Fruit fly (Drosophila melanogaster) whole organism, embryonic: Measurements from ENCODE around the gene CG2854.
A peak's percentile ranks its signal among the peaks of the same experiment; 100 is the strongest.

Experiments used
- Aef1 ChIP-seq: fragments of 200-800 bp; sonication (Bioruptor generic); IDR thresholded peaks from 3 replicates; pipeline ENCODE4 v1.3.6; 2022; ENCODE audit warnings: missing biosample characterization, missing genetic modification characterization
- CG11085 ChIP-seq: fragments of 200-800 bp; sonication (Bioruptor generic); IDR thresholded peaks from 2 replicates; pipeline ENCODE4 v1.3.6; 2022; ENCODE audit warnings: missing biosample characterization, missing genetic modification characterization
- CG11560 ChIP-seq: fragments of 200-800 bp; sonication (Bioruptor generic); IDR thresholded peaks from 3 replicates; pipeline ENCODE4 v1.3.6; 2022; ENCODE audit warnings: missing biosample characterization, missing genetic modification characterization
- CG12071 ChIP-seq: fragments of 200-800 bp; sonication (Bioruptor generic); optimal IDR thresholded peaks from 3 replicates; lab custom pipeline; 2018; ENCODE audit warnings: missing biosample characterization, mild to moderate bottlenecking, missing genetic modification characterization
- CG14014 ChIP-seq: fragments of 200-800 bp; sonication (Bioruptor generic); IDR thresholded peaks from 2 replicates; pipeline ENCODE4 v1.3.6; 2022; ENCODE audit warnings: missing biosample characterization, missing genetic modification characterization
- CG17612 ChIP-seq: fragments of 200-800 bp; sonication (Bioruptor generic); IDR thresholded peaks from 2 replicates; pipeline ENCODE4 v1.3.6; 2022; ENCODE audit warnings: missing biosample characterization, missing genetic modification characterization
- CG30020 ChIP-seq: fragments of 200-800 bp; optimal IDR thresholded peaks from 2 replicates; lab custom pipeline; 2019; ENCODE audit warnings: missing biosample characterization, mild to moderate bottlenecking, missing genetic modification characterization, moderate library complexity
- CG30431 ChIP-seq: fragments of 200-800 bp; sonication (Bioruptor generic); optimal IDR thresholded peaks from 2 replicates; lab custom pipeline; 2017; ENCODE audit warnings: missing biosample characterization, missing genetic modification characterization
- CG31388 ChIP-seq: fragments of 200-800 bp; sonication (Bioruptor generic); optimal IDR thresholded peaks from 2 replicates; lab custom pipeline; 2016; ENCODE audit warnings: missing biosample characterization, missing genetic modification characterization
- CG4424 ChIP-seq: fragments of 200-800 bp; sonication (Bioruptor generic); optimal IDR thresholded peaks from 3 replicates; lab custom pipeline; 2016; ENCODE audit warnings: missing biosample characterization, missing genetic modification characterization
- CG4730 ChIP-seq: fragments of 200-800 bp; sonication (Bioruptor generic); IDR thresholded peaks from 2 replicates; pipeline ENCODE4 v1.3.6; 2022; ENCODE audit warnings: missing biosample characterization, missing genetic modification characterization
- CG6175 ChIP-seq: fragments of 200-800 bp; sonication (Bioruptor generic); IDR thresholded peaks from 3 replicates; pipeline ENCODE4 v1.3.6; 2022; ENCODE audit warnings: missing biosample characterization, missing genetic modification characterization
- CG6813 ChIP-seq: fragments of 200-800 bp; sonication (Bioruptor generic); optimal IDR thresholded peaks from 2 replicates; lab custom pipeline; 2017; ENCODE audit warnings: missing biosample characterization, missing genetic modification characterization, mild to moderate bottlenecking, moderate library complexity, missing genetic modification reagents
- CG7271 ChIP-seq: fragments of 200-800 bp; sonication (Bioruptor generic); optimal IDR thresholded peaks from 2 replicates; lab custom pipeline; 2018; ENCODE audit warnings: missing biosample characterization, mild to moderate bottlenecking, missing genetic modification characterization, moderate library complexity
- CG7357 ChIP-seq: fragments of 200-800 bp; sonication (Bioruptor generic); IDR thresholded peaks from 3 replicates; pipeline ENCODE4 v1.3.6; 2022; ENCODE audit warnings: missing biosample characterization, missing genetic modification characterization
- CG7963 ChIP-seq: fragments of 200-800 bp; sonication (Bioruptor generic); IDR thresholded peaks from 3 replicates; pipeline ENCODE4 v1.3.6; 2022; ENCODE audit warnings: missing biosample characterization, missing genetic modification characterization; ENCODE audit not compliant: partially characterized antibody
- CG8388 ChIP-seq: fragments of 200-800 bp; sonication (Bioruptor generic); optimal IDR thresholded peaks from 2 replicates; lab custom pipeline; 2019; ENCODE audit warnings: missing biosample characterization, mild to moderate bottlenecking, missing genetic modification characterization, moderate library complexity
- CG8478 ChIP-seq: fragments of >200 bp; optimal IDR thresholded peaks from 2 replicates; lab custom pipeline; 2018
- CG9876 ChIP-seq: fragments of 200-800 bp; sonication (Bioruptor generic); optimal IDR thresholded peaks from 2 replicates; lab custom pipeline; 2016; ENCODE audit warnings: missing biosample characterization, missing genetic modification characterization
- D ChIP-seq, 2 experiments: fragments of 200-800 bp in 1 of 2; fragments of >200 bp in 1 of 2; sonication (Bioruptor generic) in 1 of 2; optimal IDR thresholded peaks; 2 replicates in 1 of 2; 3 replicates in 1 of 2; lab custom pipeline; 2017; ENCODE audit warnings: mild to moderate bottlenecking in 1 of 2, missing biosample characterization in 1 of 2, missing genetic modification characterization in 1 of 2, missing genetic modification reagents in 1 of 2
- Dip2 ChIP-seq: fragments of 200-800 bp; sonication (Bioruptor generic); IDR thresholded peaks from 2 replicates; pipeline ENCODE4 v1.3.6; 2022; ENCODE audit warnings: missing biosample characterization, missing genetic modification characterization
- Dp ChIP-seq: fragments of 200-800 bp; sonication (Bioruptor generic); optimal IDR thresholded peaks from 2 replicates; lab custom pipeline; 2018; ENCODE audit warnings: missing biosample characterization, mild to moderate bottlenecking, missing genetic modification characterization, moderate library complexity
- Ets65A ChIP-seq: fragments of 200-800 bp; sonication (Bioruptor generic); peaks from one replicate; lab custom pipeline; 2016; ENCODE audit warnings: missing biosample characterization, missing genetic modification characterization
- H15 ChIP-seq: fragments of 200-800 bp; sonication (Bioruptor generic); IDR thresholded peaks from 3 replicates; pipeline ENCODE4 v1.3.6; 2022; ENCODE audit warnings: missing biosample characterization, missing genetic modification characterization
- Lhr ChIP-seq: fragments of 200-800 bp; sonication (Bioruptor generic); optimal IDR thresholded peaks from 3 replicates; lab custom pipeline; 2017; ENCODE audit warnings: mild to moderate bottlenecking, missing biosample characterization, missing genetic modification reagents, missing genetic modification characterization
- Lim3 ChIP-seq: fragments of 200-800 bp; sonication (Bioruptor generic); IDR thresholded peaks from 2 replicates; pipeline ENCODE4 v1.3.6; 2022; ENCODE audit warnings: missing biosample characterization, missing genetic modification characterization
- Trl ChIP-seq, 3 experiments: fragments of >200 bp in 2 of 3; fragments of 200-800 bp in 1 of 3; sonication (Bioruptor generic) in 1 of 3; optimal IDR thresholded peaks; 2 replicates in 1 of 3; 3 replicates in 2 of 3; lab custom pipeline; 2016 to 2017; ENCODE audit warnings: missing biosample characterization in 1 of 3, missing genetic modification characterization in 1 of 3
- Usf ChIP-seq: fragments of 200-800 bp; sonication (Bioruptor generic); optimal IDR thresholded peaks from 2 replicates; lab custom pipeline; 2017; ENCODE audit warnings: missing genotype, missing biosample characterization, missing genetic modification characterization
- Xbp1 ChIP-seq: fragments of 200-800 bp; sonication (Bioruptor generic); optimal IDR thresholded peaks from 3 replicates; lab custom pipeline; 2016; ENCODE audit warnings: missing biosample characterization, mild to moderate bottlenecking, missing genetic modification characterization
- Xrp1 ChIP-seq: fragments of 200-800 bp; sonication (Bioruptor generic); IDR thresholded peaks from 2 replicates; pipeline ENCODE4 v1.3.6; 2022; ENCODE audit warnings: missing biosample characterization, missing genetic modification characterization
- ash1 ChIP-seq: fragments of 200-800 bp; sonication (Bioruptor generic); optimal IDR thresholded peaks from 2 replicates; lab custom pipeline; 2018; ENCODE audit warnings: missing biosample characterization, mild to moderate bottlenecking, missing genetic modification characterization
- az2 ChIP-seq: fragments of 200-800 bp; sonication (Bioruptor generic); optimal IDR thresholded peaks from 3 replicates; lab custom pipeline; 2016; ENCODE audit warnings: missing biosample characterization, missing genetic modification characterization
- gsb-n ChIP-seq: fragments of 200-800 bp; sonication (Bioruptor generic); optimal IDR thresholded peaks from 3 replicates; lab custom pipeline; 2018; ENCODE audit warnings: missing biosample characterization, mild to moderate bottlenecking, missing genetic modification characterization
- h ChIP-seq: fragments of >200 bp; optimal IDR thresholded peaks from 2 replicates; lab custom pipeline; 2017
- ind ChIP-seq: fragments of 200-800 bp; sonication (Bioruptor generic); optimal IDR thresholded peaks from 3 replicates; lab custom pipeline; 2016; ENCODE audit warnings: missing biosample characterization, missing genetic modification characterization
- jigr1 ChIP-seq: fragments of 200-800 bp; sonication (Bioruptor generic); IDR thresholded peaks from 3 replicates; pipeline ENCODE4 v1.3.6; 2022; ENCODE audit warnings: missing biosample characterization, missing genetic modification characterization
- lmd ChIP-seq: fragments of 200-800 bp; sonication (Bioruptor generic); IDR thresholded peaks from 2 replicates; pipeline ENCODE4 v1.3.6; 2022; ENCODE audit warnings: missing biosample characterization, missing genetic modification characterization
- luna ChIP-seq: fragments of 200-800 bp; sonication (Bioruptor generic); optimal IDR thresholded peaks from 2 replicates; lab custom pipeline; 2016; ENCODE audit warnings: missing biosample characterization, missing genetic modification characterization
- mam ChIP-seq: fragments of 200-800 bp; sonication (Bioruptor generic); optimal IDR thresholded peaks from 3 replicates; lab custom pipeline; 2016; ENCODE audit warnings: missing biosample characterization, missing genetic modification characterization
- pan ChIP-seq, 4 experiments: fragments of >200 bp in 3 of 4; fragments of 200-800 bp in 1 of 4; sonication (Bioruptor generic) in 1 of 4; optimal IDR thresholded peaks in 3 of 4; IDR thresholded peaks in 1 of 4; 2 replicates each; pipeline versions ENCODE4 v1.3.6 to Lab custom; 2017 to 2022; ENCODE audit warnings: missing biosample characterization in 2 of 4, missing genetic modification characterization in 2 of 4, mixed read lengths in 1 of 4
- pfk ChIP-seq: fragments of 200-800 bp; sonication (Bioruptor generic); optimal IDR thresholded peaks from 2 replicates; lab custom pipeline; 2018; ENCODE audit warnings: missing biosample characterization, mild to moderate bottlenecking, missing genetic modification characterization, moderate library complexity
- pros ChIP-seq: fragments of 200-800 bp; sonication (Bioruptor generic); optimal IDR thresholded peaks from 3 replicates; lab custom pipeline; 2019; ENCODE audit warnings: missing biosample characterization, mild to moderate bottlenecking, missing genetic modification characterization, moderate library complexity
- repo ChIP-seq: fragments of 200-800 bp; sonication (Bioruptor generic); optimal IDR thresholded peaks from 2 replicates; lab custom pipeline; 2016; ENCODE audit warnings: missing biosample characterization, missing genetic modification characterization
- scrt ChIP-seq: fragments of 200-800 bp; sonication (Bioruptor generic); optimal IDR thresholded peaks from 2 replicates; lab custom pipeline; 2018; ENCODE audit warnings: missing biosample characterization, mild to moderate bottlenecking, missing genetic modification characterization, moderate library complexity
- sens-2 ChIP-seq: fragments of 200-800 bp; sonication (Bioruptor generic); IDR thresholded peaks from 2 replicates; pipeline ENCODE4 v1.3.6; 2022; ENCODE audit warnings: missing biosample characterization, missing genetic modification characterization
- shn ChIP-seq: fragments of 200-800 bp; sonication (Bioruptor generic); optimal IDR thresholded peaks from 3 replicates; lab custom pipeline; 2016; ENCODE audit warnings: missing biosample characterization, missing genetic modification characterization
- sisA ChIP-seq: fragments of 200-800 bp; sonication (Bioruptor generic); IDR thresholded peaks from 2 replicates; pipeline ENCODE4 v1.3.6; 2022; ENCODE audit warnings: missing biosample characterization, missing genetic modification characterization
- tin ChIP-seq: fragments of 200-800 bp; sonication (Bioruptor generic); optimal IDR thresholded peaks from 3 replicates; lab custom pipeline; 2016; ENCODE audit warnings: missing biosample characterization, missing genetic modification characterization
- trh ChIP-seq: fragments of 200-800 bp; sonication (Bioruptor generic); optimal IDR thresholded peaks from 2 replicates; lab custom pipeline; 2016; ENCODE audit warnings: missing biosample characterization, missing genetic modification characterization
- wor ChIP-seq: fragments of 200-800 bp; sonication (Bioruptor generic); IDR thresholded peaks from 2 replicates; pipeline ENCODE4 v1.3.6; 2022; ENCODE audit warnings: missing biosample characterization, missing genetic modification characterization
- zfh2 ChIP-seq: fragments of 200-800 bp; sonication (Bioruptor generic); optimal IDR thresholded peaks from 2 replicates; lab custom pipeline; 2016; ENCODE audit warnings: missing biosample characterization, missing genetic modification characterization

Gene CG2854

DNA sequence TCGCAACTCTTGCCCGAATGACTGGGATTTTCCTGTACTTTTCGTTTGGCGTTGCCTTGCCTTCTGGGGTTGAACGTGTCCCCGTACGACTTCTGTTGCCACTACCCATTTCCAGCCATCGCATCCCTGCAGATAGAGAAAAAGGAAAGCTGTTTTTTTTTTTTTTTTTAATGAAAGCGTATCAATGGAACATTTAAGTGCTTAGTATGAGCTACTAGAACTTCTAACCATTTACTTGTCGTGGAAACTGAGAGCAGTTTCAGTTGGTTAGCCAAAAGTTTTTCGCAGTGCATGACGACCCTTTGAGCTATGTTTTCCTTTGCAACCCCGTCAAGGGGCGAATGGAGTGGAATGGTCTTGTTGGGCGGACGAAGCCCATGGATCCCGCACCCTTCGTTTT is 2.4 kb downstream of the CG2854 start (continued):
- TF ChIP-seq trh (GFP tag; lab: Kevin White, UChicago) (peak; percentile 48), Xrp1 (peak; percentile 80), mam (GFP tag; lab: Kevin White, UChicago) (peak; percentile 75), CG4424 (GFP tag; lab: Kevin White, UChicago) (peak; percentile 54), CG30431 (GFP tag; lab: Kevin White, UChicago) (peak; percentile 32), CG17612 (no peak), lmd (GFP tag; lab: Robert Waterston, UW) (peak; percentile 58), pfk (GFP tag; lab: Kevin White, UChicago) (no peak), CG7357 (GFP tag; lab: Robert Waterston, UW) (peak; percentile 52; the same call in 1 of the 3 replicates), pan (optimal IDR thresholded peaks at IDR 0.05; lab: Kevin White, UChicago) (no peak), pan (GFP tag; optimal IDR thresholded peaks at IDR 0.05 in 1 of 2, IDR thresholded peaks at IDR 0.05 in 1 of 2) (peak in 1 of 2 experiments; percentile 74), Lim3 (GFP tag; lab: Robert Waterston, UW) (no peak), zfh2 (GFP tag; lab: Kevin White, UChicago) (peak; percentile 51), Aef1 (GFP tag; lab: Robert Waterston, UW) (peak; percentile 57; the same call in 1 of the 3 replicates), Dp (GFP tag; lab: Kevin White, UChicago) (no peak), pros (GFP tag; lab: Kevin White, UChicago) (peak; percentile 67), D (optimal IDR thresholded peaks at IDR 0.05; lab: Kevin White, UChicago) (no peak), D (GFP tag; optimal IDR thresholded peaks at IDR 0.05; lab: Kevin White, UChicago) (peak; percentile 59), CG11560 (tag; lab: Robert Waterston, UW) (0 out of 3 replicates have a peak, but pooled peaks have one; percentile 19), CG6175 (GFP tag; lab: Robert Waterston, UW) (no peak), gsb-n (tag; lab: Kevin White, UChicago) (peak; percentile 60), h (lab: Kevin White, UChicago) (no peak), CG31388 (GFP tag; lab: Kevin White, UChicago) (peak; percentile 2), CG30020 (tag; lab: Kevin White, UChicago) (no peak), CG8388 (GFP tag; lab: Kevin White, UChicago) (peak; percentile 66), CG9876 (GFP tag; lab: Kevin White, UChicago) (peak; percentile 73), Lhr (GFP tag; lab: Kevin White, UChicago) (peak; percentile 2), sens-2 (0 out of 2 replicates have a peak, but pooled peaks have one; percentile 50), scrt (GFP tag; lab: Kevin White, UChicago) (peak; percentile 56), repo (GFP tag; lab: Kevin White, UChicago) (peak; percentile 56), CG14014 (GFP tag; lab: Robert Waterston, UW) (peak; percentile 87), CG4730 (GFP tag; lab: Robert Waterston, UW) (peak; percentile 66), Usf (peak; percentile 6), CG7963 (no peak), Ets65A (GFP tag; lab: Kevin White, UChicago) (peak; percentile 95), luna (GFP tag; lab: Kevin White, UChicago) (no peak), jigr1 (GFP tag; lab: Robert Waterston, UW) (no peak), az2 (GFP tag; lab: Kevin White, UChicago) (peak; percentile 82), Dip2 (GFP tag; lab: Robert Waterston, UW) (no peak), ind (GFP tag; lab: Kevin White, UChicago) (peak; percentile 74), sisA (GFP tag; lab: Robert Waterston, UW) (peak; percentile 78), tin (peak; percentile 66), ash1 (GFP tag; lab: Kevin White, UChicago) (no peak), CG12071 (GFP tag; lab: Kevin White, UChicago) (peak; percentile 9), wor (GFP tag; lab: Robert Waterston, UW) (peak; percentile 72), Trl (optimal IDR thresholded peaks at IDR 0.05; lab: Kevin White, UChicago) (no peak), Trl (GFP tag; optimal IDR thresholded peaks at IDR 0.05; lab: Kevin White, UChicago) (peak; percentile 66), CG8478 (lab: Kevin White, UChicago) (no peak), H15 (0 out of 3 replicates have a peak, but pooled peaks have one; percentile 36), CG7271 (tag; lab: Kevin White, UChicago) (no peak), CG6813 (GFP tag; lab: Kevin White, UChicago) (peak; percentile 33), Xbp1 (GFP tag; lab: Kevin White, UChicago) (peak; percentile 81), CG11085 (GFP tag; lab: Robert Waterston, UW) (0 out of 2 replicates have a peak, but pooled peaks have one; percentile 21), shn (GFP tag; lab: Kevin White, UChicago) (peak; percentile 68)
